Worm (Caenorhabditis elegans) whole organism, L1 larva: ENCODE data around the gene M163.8.

Experiments used
- C04F5.9 ChIP-seq: sonication (generic microtip); optimal IDR thresholded peaks from 2 replicates; lab custom pipeline; 2016; ENCODE audit warnings: missing genetic modification characterization, missing compliant biosample characterization
- F16B12.6 ChIP-seq: fragments of 150-350 bp; optimal IDR thresholded peaks from 2 replicates; lab custom pipeline; 2014; ENCODE audit warnings: missing biosample characterization, missing genetic modification characterization
- alr-1 ChIP-seq: fragments of 200-800 bp; sonication (Bioruptor generic); optimal IDR thresholded peaks from 2 replicates; lab custom pipeline; 2018; ENCODE audit warnings: borderline replicate concordance, mild to moderate bottlenecking, missing genetic modification characterization, missing compliant biosample characterization
- aly-2 ChIP-seq: fragments of 150-350 bp; optimal IDR thresholded peaks from 2 replicates; lab custom pipeline; 2014; ENCODE audit warnings: missing biosample characterization, missing genetic modification characterization
- ama-1 ChIP-seq: fragments of 150-350 bp; optimal IDR thresholded peaks from 2 replicates; lab custom pipeline; 2014
- ceh-63 ChIP-seq: fragments of 200-800 bp; sonication (Bioruptor generic); optimal IDR thresholded peaks from 2 replicates; lab custom pipeline; 2018; ENCODE audit warnings: mild to moderate bottlenecking, missing genetic modification characterization, missing compliant biosample characterization
- ceh-8 ChIP-seq: fragments of 200-800 bp; sonication (Bioruptor generic); optimal IDR thresholded peaks from 2 replicates; lab custom pipeline; 2018; ENCODE audit warnings: mild to moderate bottlenecking, missing genetic modification characterization, moderate library complexity, missing compliant biosample characterization
- ceh-88 ChIP-seq: fragments of 200-800 bp; sonication (Bioruptor generic); IDR thresholded peaks from 2 replicates; pipeline ENCODE4 v1.3.6; 2022; ENCODE audit warnings: missing genetic modification characterization, missing compliant biosample characterization
- ceh-90 ChIP-seq: sonication (generic microtip); optimal IDR thresholded peaks from 2 replicates; lab custom pipeline; 2016; ENCODE audit warnings: missing genetic modification characterization, missing compliant biosample characterization
- dpl-1 ChIP-seq, 3 experiments: fragments of 150-350 bp in 2 of 3; sonication (generic microtip) in 1 of 3; optimal IDR thresholded peaks; 2 replicates each; lab custom pipeline; 2014 to 2017; ENCODE audit warnings: missing biosample characterization in 3 of 3, missing genetic modification characterization in 3 of 3, missing genetic modification reagents in 3 of 3
- dsc-1 ChIP-seq: sonication (generic microtip); optimal IDR thresholded peaks from 2 replicates; lab custom pipeline; 2016; ENCODE audit warnings: mild to moderate bottlenecking, missing genetic modification characterization, missing compliant biosample characterization
- efl-1 ChIP-seq, 4 experiments: fragments of 150-350 bp; optimal IDR thresholded peaks in 3 of 4; peaks in 1 of 4; 1 replicate in 1 of 4; 2 replicates in 3 of 4; lab custom pipeline; 2014; ENCODE audit warnings: missing biosample characterization in 2 of 4, missing genetic modification characterization in 2 of 4, missing genetic modification reagents in 2 of 4
- egl-13 ChIP-seq: sonication (generic microtip); optimal IDR thresholded peaks from 2 replicates; lab custom pipeline; 2016; ENCODE audit warnings: missing genotype, missing genetic modification reagents, missing genetic modification characterization, missing compliant biosample characterization
- egl-27 ChIP-seq, 2 experiments: fragments of 150-350 bp in 1 of 2; sonication (generic microtip); optimal IDR thresholded peaks; 3 replicates each; lab custom pipeline; 2017 to 2018; ENCODE audit warnings: missing biosample characterization in 2 of 2, missing genetic modification characterization in 2 of 2, missing genetic modification reagents in 2 of 2
- elt-2 ChIP-seq: sonication (generic microtip); optimal IDR thresholded peaks from 2 replicates; lab custom pipeline; 2016; ENCODE audit warnings: missing genetic modification characterization, mild to moderate bottlenecking, inconsistent platforms, missing compliant biosample characterization, missing genetic modification reagents
- elt-3 ChIP-seq, 6 experiments: fragments of 150-350 bp in 1 of 6; sonication (generic microtip); optimal IDR thresholded peaks; 2 replicates each; lab custom pipeline; 2017 to 2018; ENCODE audit warnings: missing biosample characterization in 6 of 6, missing genetic modification characterization in 6 of 6, inconsistent platforms in 1 of 6
- ets-5 ChIP-seq: fragments of 200-800 bp; sonication (Bioruptor generic); IDR thresholded peaks from 2 replicates; pipeline ENCODE4 v1.3.6; 2022; ENCODE audit warnings: missing genetic modification characterization, missing compliant biosample characterization
- fkh-10 ChIP-seq: sonication (generic microtip); optimal IDR thresholded peaks from 2 replicates; lab custom pipeline; 2017; ENCODE audit warnings: missing biosample characterization, missing genetic modification reagents, missing genetic modification characterization
- fkh-8 ChIP-seq: sonication (generic microtip); optimal IDR thresholded peaks from 2 replicates; lab custom pipeline; 2016; ENCODE audit warnings: mild to moderate bottlenecking, missing genetic modification characterization, missing compliant biosample characterization
- fos-1 ChIP-seq: fragments of 150-350 bp; optimal IDR thresholded peaks from 2 replicates; lab custom pipeline; 2014; ENCODE audit warnings: missing biosample characterization, missing genetic modification characterization
- grh-1 ChIP-seq: fragments of 200-800 bp; sonication (Bioruptor generic); IDR thresholded peaks from 2 replicates; pipeline ENCODE4 v1.3.6; 2022; ENCODE audit warnings: missing genetic modification reagents, missing genetic modification characterization, missing compliant biosample characterization
- hlh-17 ChIP-seq: fragments of 200-800 bp; sonication (Bioruptor generic); optimal IDR thresholded peaks from 2 replicates; lab custom pipeline; 2018; ENCODE audit warnings: missing genetic modification characterization, mild to moderate bottlenecking, missing compliant biosample characterization, moderate library complexity, borderline replicate concordance
- lin-14 ChIP-seq: fragments of 200-800 bp; sonication (Bioruptor generic); optimal IDR thresholded peaks from 2 replicates; lab custom pipeline; 2018; ENCODE audit warnings: mild to moderate bottlenecking, missing genetic modification characterization, moderate library complexity, missing compliant biosample characterization
- lin-15B ChIP-seq: fragments of 150-350 bp; sonication (generic microtip); optimal IDR thresholded peaks from 3 replicates; lab custom pipeline; 2014; ENCODE audit warnings: missing biosample characterization, missing genetic modification characterization
- lin-35 ChIP-seq, 2 experiments: fragments of 150-350 bp; optimal IDR thresholded peaks; 2 replicates each; lab custom pipeline; 2014; ENCODE audit warnings: missing biosample characterization in 2 of 2, missing genetic modification characterization in 2 of 2, missing genetic modification reagents in 2 of 2
- lin-39 ChIP-seq: fragments of 150-350 bp; optimal IDR thresholded peaks from 2 replicates; lab custom pipeline; 2014; ENCODE audit warnings: missing biosample characterization, missing genetic modification reagents, missing genetic modification characterization
- lir-3 ChIP-seq: sonication (generic microtip); optimal IDR thresholded peaks from 2 replicates; lab custom pipeline; 2016; ENCODE audit warnings: mild to moderate bottlenecking, missing genetic modification characterization, moderate library complexity, missing compliant biosample characterization; ENCODE audit not compliant: poor library complexity
- lsy-2 ChIP-seq, 2 experiments: fragments of 150-350 bp; optimal IDR thresholded peaks; 2 replicates each; lab custom pipeline; 2014; ENCODE audit warnings: missing biosample characterization in 2 of 2, missing genetic modification characterization in 2 of 2
- mab-9 ChIP-seq: fragments of 200-800 bp; sonication (Bioruptor generic); IDR thresholded peaks from 2 replicates; pipeline ENCODE4 v1.3.6; 2022; ENCODE audit warnings: missing genetic modification reagents, missing genetic modification characterization, missing compliant biosample characterization
- mef-2 ChIP-seq: fragments of 150-350 bp; optimal IDR thresholded peaks from 2 replicates; lab custom pipeline; 2014; ENCODE audit warnings: missing biosample characterization, missing genetic modification characterization
- nhr-11 ChIP-seq: fragments of 150-350 bp; optimal IDR thresholded peaks from 2 replicates; lab custom pipeline; 2014; ENCODE audit warnings: missing biosample characterization, missing genetic modification characterization
- nhr-12 ChIP-seq: sonication (generic microtip); optimal IDR thresholded peaks from 2 replicates; lab custom pipeline; 2017; ENCODE audit warnings: missing biosample characterization, missing genetic modification characterization
- nhr-20 ChIP-seq: sonication (generic microtip); optimal IDR thresholded peaks from 2 replicates; lab custom pipeline; 2016; ENCODE audit warnings: mild to moderate bottlenecking, missing genetic modification characterization, missing compliant biosample characterization
- nhr-71 ChIP-seq: sonication (generic microtip); optimal IDR thresholded peaks from 2 replicates; lab custom pipeline; 2016; ENCODE audit warnings: mild to moderate bottlenecking, missing genetic modification characterization, moderate library complexity, missing compliant biosample characterization
- nhr-76 ChIP-seq: sonication (generic microtip); optimal IDR thresholded peaks from 2 replicates; lab custom pipeline; 2017; ENCODE audit warnings: missing biosample characterization, missing genetic modification characterization
- nhr-77 ChIP-seq: fragments of 150-350 bp; optimal IDR thresholded peaks from 2 replicates; lab custom pipeline; 2014; ENCODE audit warnings: missing biosample characterization, missing genetic modification characterization
- nhr-85 ChIP-seq: sonication (generic microtip); peaks from one replicate; lab custom pipeline; 2016; ENCODE audit warnings: missing genetic modification characterization, inconsistent platforms, missing compliant biosample characterization
- nhr-90 ChIP-seq: sonication (generic microtip); optimal IDR thresholded peaks from 2 replicates; lab custom pipeline; 2016; ENCODE audit warnings: mild to moderate bottlenecking, missing genetic modification characterization, missing compliant biosample characterization; ENCODE audit not compliant: poor library complexity
- pqm-1 ChIP-seq: sonication (generic microtip); optimal IDR thresholded peaks from 3 replicates; lab custom pipeline; 2017; ENCODE audit warnings: missing biosample characterization, missing genetic modification characterization
- skn-1 ChIP-seq: fragments of 150-350 bp; optimal IDR thresholded peaks from 2 replicates; lab custom pipeline; 2014; ENCODE audit warnings: missing biosample characterization, missing genetic modification characterization
- snpc-4 ChIP-seq: fragments of 150-350 bp; optimal IDR thresholded peaks from 2 replicates; lab custom pipeline; 2014; ENCODE audit warnings: missing biosample characterization, missing genetic modification characterization
- sup-37 ChIP-seq: fragments of 200-800 bp; sonication (Bioruptor generic); optimal IDR thresholded peaks from 2 replicates; lab custom pipeline; 2018; ENCODE audit warnings: mild to moderate bottlenecking, missing genetic modification characterization, missing compliant biosample characterization
- swsn-7 ChIP-seq: sonication (generic microtip); optimal IDR thresholded peaks from 2 replicates; lab custom pipeline; 2016; ENCODE audit warnings: missing genetic modification characterization, missing compliant biosample characterization
- tbx-2 ChIP-seq: sonication (generic microtip); optimal IDR thresholded peaks from 2 replicates; lab custom pipeline; 2016; ENCODE audit warnings: missing genetic modification characterization, missing compliant biosample characterization
- tlp-1 ChIP-seq: fragments of 150-350 bp; optimal IDR thresholded peaks from 2 replicates; lab custom pipeline; 2014; ENCODE audit warnings: missing biosample characterization, missing genetic modification characterization
- vab-15 ChIP-seq: sonication (generic microtip); optimal IDR thresholded peaks from 2 replicates; lab custom pipeline; 2017; ENCODE audit warnings: missing genotype, mild to moderate bottlenecking, missing genetic modification characterization, missing compliant biosample characterization
- xbp-1 ChIP-seq: sonication (generic microtip); optimal IDR thresholded peaks from 2 replicates; lab custom pipeline; 2016; ENCODE audit warnings: missing genetic modification characterization, missing compliant biosample characterization
- zag-1 ChIP-seq: fragments of 150-350 bp; optimal IDR thresholded peaks from 2 replicates; lab custom pipeline; 2014; ENCODE audit warnings: missing biosample characterization, missing genetic modification characterization
- zip-4 ChIP-seq: fragments of 200-800 bp; sonication (Bioruptor generic); optimal IDR thresholded peaks from 2 replicates; lab custom pipeline; 2018; ENCODE audit warnings: mild to moderate bottlenecking, missing genetic modification characterization, moderate library complexity, missing compliant biosample characterization

M163.8 gene

ce11 chrX:14504551-14504902, 19.6 kb downstream of the M163.8 start:
- no peak for TF ChIP-seq egl-27 (tag; optimal IDR thresholded peaks at IDR 0.05; lab: Kevin White, UChicago)
- peak; percentile 30 for TF ChIP-seq elt-2
- TF ChIP-seq lin-35 (GFP tag; optimal IDR thresholded peaks at IDR 0.05; lab: Kevin White, UChicago) = no peak
- no peak for TF ChIP-seq F16B12.6

- TF ChIP-seq nhr-20 (tag; lab: Kevin White, UChicago) (peak; percentile 79), lin-39 (no peak), C04F5.9 (tag; lab: Kevin White, UChicago) (no peak), ama-1 (lab: Kevin White, UChicago) (no peak), ceh-8 (GFP tag; lab: Kevin White, UChicago) (no peak), xbp-1 (tag; lab: Kevin White, UChicago) (no peak), fos-1 (tag; lab: Kevin White, UChicago) (no peak), ceh-63 (GFP tag; lab: Kevin White, UChicago) (no peak), elt-2 (peak; percentile 91), aly-2 (tag; lab: Kevin White, UChicago) (no peak), dsc-1 (tag; lab: Kevin White, UChicago) (no peak), mab-9 (GFP tag; lab: Robert Waterston, UW) (no peak), alr-1 (tag; lab: Kevin White, UChicago) (no peak), efl-1 (optimal IDR thresholded peaks at IDR 0.05; lab: Kevin White, UChicago) (peak in 1 of 2 experiments; percentile 10), efl-1 (GFP tag; optimal IDR thresholded peaks at IDR 0.05 in 1 of 2; lab: Kevin White, UChicago) (peak in 1 of 2 experiments; percentile 93), lin-35 (GFP tag; optimal IDR thresholded peaks at IDR 0.05; lab: Kevin White, UChicago) (peak; percentile 1 to 61), swsn-7 (tag; lab: Kevin White, UChicago) (peak; percentile 57), nhr-12 (tag; lab: Kevin White, UChicago) (no peak), ets-5 (GFP tag; lab: Robert Waterston, UW) (no peak), nhr-76 (tag; lab: Kevin White, UChicago) (no peak), skn-1 (tag; lab: Kevin White, UChicago) (peak; percentile 17), egl-13 (tag; lab: Kevin White, UChicago) (no peak), ceh-90 (no peak), lin-14 (GFP tag; lab: Kevin White, UChicago) (peak; percentile 91), lsy-2 (tag; optimal IDR thresholded peaks at IDR 0.05; lab: Kevin White, UChicago) (peak; percentile 14 to 42), fkh-8 (no peak), zip-4 (GFP tag; lab: Kevin White, UChicago) (no peak), egl-27 (tag; optimal IDR thresholded peaks at IDR 0.05; lab: Kevin White, UChicago) (peak; percentile 30 to 51), mef-2 (tag; lab: Kevin White, UChicago) (no peak), nhr-85 (peak; percentile 96), nhr-90 (peak; percentile 52), vab-15 (tag; lab: Kevin White, UChicago) (no peak), snpc-4 (tag; lab: Kevin White, UChicago) (no peak), nhr-11 (tag; lab: Kevin White, UChicago) (no peak), pqm-1 (peak; percentile 57), sup-37 (GFP tag; lab: Kevin White, UChicago) (no peak), ceh-88 (GFP tag; lab: Robert Waterston, UW) (no peak), nhr-77 (tag; lab: Kevin White, UChicago) (peak; percentile 90), dpl-1 (GFP tag; optimal IDR thresholded peaks at IDR 0.05; lab: Kevin White, UChicago) (peak in 1 of 3 experiments; percentile 10), fkh-10 (GFP tag; lab: Kevin White, UChicago) (no peak), hlh-17 (no peak), elt-3 (tag; optimal IDR thresholded peaks at IDR 0.05; lab: Kevin White, UChicago) (peak; percentile 26 to 98 (median 58)), lin-15B (no peak), tbx-2 (tag; lab: Kevin White, UChicago) (peak; percentile 17), tlp-1 (tag; lab: Kevin White, UChicago) (no peak), zag-1 (no peak), lir-3 (tag; lab: Kevin White, UChicago) (no peak), grh-1 (peak; percentile 69), nhr-71 (tag; lab: Kevin White, UChicago) (peak; percentile 82)
Observed at ce11 chrX:14505578-14506353, 20.8 kb downstream of the M163.8 start.
